Worm (Caenorhabditis elegans): Measurements from ENCODE around the gene cdh-12.
A peak's percentile ranks its signal among the peaks of the same experiment; 100 is the strongest.

Gene cdh-12

DNA sequence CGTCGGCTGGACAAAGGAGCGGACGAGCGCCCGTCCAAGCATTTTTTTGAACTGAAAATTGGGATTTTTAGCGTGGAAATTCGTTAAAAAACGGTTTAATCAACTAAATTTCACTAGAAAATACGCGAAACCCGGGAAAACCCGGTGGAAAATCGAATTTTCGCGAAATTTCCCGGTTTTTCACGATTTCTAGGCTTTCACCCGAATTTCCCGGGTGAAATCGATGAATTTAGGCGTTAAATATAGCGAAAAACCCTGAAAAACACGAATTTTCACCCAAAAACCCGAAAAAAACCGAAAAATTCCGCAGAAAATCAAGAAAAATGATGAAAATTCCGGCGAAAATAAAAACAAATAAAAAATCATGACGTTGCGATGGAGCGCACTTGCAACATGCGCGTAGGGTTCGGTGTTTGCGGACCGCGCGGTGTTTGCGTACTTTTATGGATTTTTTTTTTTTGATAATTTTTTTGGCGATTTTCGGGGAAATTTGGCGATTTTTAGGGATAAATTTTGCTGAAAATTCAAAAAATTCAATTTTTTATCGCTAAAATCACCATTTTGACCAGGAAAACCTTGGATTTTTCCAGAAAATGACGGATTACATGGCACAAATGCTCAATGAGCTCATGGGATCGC, 50.2 kb downstream of the cdh-12 start, which contains the start of the genes mrpl-45 and Y119D3B.12 (continued):
- TF ChIP-seq jun-1 (tag; optimal IDR thresholded peaks at IDR 0.05), result no peak
- peak; percentile 5 to 52 for TF ChIP-seq ztf-11 (tag; optimal IDR thresholded peaks at IDR 0.05)
- no peak for TF ChIP-seq nhr-90 (tag; optimal IDR thresholded peaks at IDR 0.05; ENCODE audit: poor library complexity)
- peak; percentile 11 for TF ChIP-seq elt-2 (tag; optimal IDR thresholded peaks at IDR 0.05)
- TF ChIP-seq F16B12.6 (tag; optimal IDR thresholded peaks at IDR 0.05), result peak; percentile 97
- no peak for TF ChIP-seq hlh-17 (GFP tag; optimal IDR thresholded peaks at IDR 0.05; ENCODE audit: borderline replicate concordance)
- TF ChIP-seq snu-23 (GFP tag; optimal IDR thresholded peaks at IDR 0.05), result peak; percentile 90
- TF ChIP-seq blmp-1 (tag; optimal IDR thresholded peaks at IDR 0.05), result peak; percentile 38
- peak; percentile 53 for TF ChIP-seq nhr-77 (tag; optimal IDR thresholded peaks at IDR 0.05)
- no peak for TF ChIP-seq pax-3 (tag; optimal IDR thresholded peaks at IDR 0.05)
- TF ChIP-seq ceh-63 (GFP tag; optimal IDR thresholded peaks at IDR 0.05), result no peak
- peak; percentile 36 for TF ChIP-seq nhr-11 (tag; optimal IDR thresholded peaks at IDR 0.05)
- no peak for TF ChIP-seq hlh-4 (tag; optimal IDR thresholded peaks at IDR 0.05)
- TF ChIP-seq alr-1 (tag; optimal IDR thresholded peaks at IDR 0.05; ENCODE audit: borderline replicate concordance), result no peak
- TF ChIP-seq dsc-1 (tag; optimal IDR thresholded peaks at IDR 0.05), result no peak
- TF ChIP-seq ces-1 (GFP tag; optimal IDR thresholded peaks at IDR 0.05), result no peak
- peak; percentile 35 for TF ChIP-seq C04F5.9 (tag; optimal IDR thresholded peaks at IDR 0.05)
- TF ChIP-seq vab-15 (tag; optimal IDR thresholded peaks at IDR 0.05), result no peak
- TF ChIP-seq nhr-71 (tag; optimal IDR thresholded peaks at IDR 0.05), result no peak
- TF ChIP-seq pqm-1 (tag; optimal IDR thresholded peaks at IDR 0.05), result no peak
- peak; percentile 41 for TF ChIP-seq aha-1 (tag; optimal IDR thresholded peaks at IDR 0.05)
- TF ChIP-seq unc-86 (tag; optimal IDR thresholded peaks at IDR 0.05), result peak; percentile 78
- no peak for TF ChIP-seq C34B4.2 (tag; optimal IDR thresholded peaks at IDR 0.05)
- peak; percentile 40 for TF ChIP-seq unc-30 (tag; optimal IDR thresholded peaks at IDR 0.05)
- no peak for TF ChIP-seq unc-62 (GFP tag; optimal IDR thresholded peaks at IDR 0.05)
- TF ChIP-seq fkh-4 (tag; optimal IDR thresholded peaks at IDR 0.05; ENCODE audit: borderline replicate concordance), result no peak
- TF ChIP-seq unc-130 (tag; optimal IDR thresholded peaks at IDR 0.05), result peak; percentile 53
- peak; percentile 67 for TF ChIP-seq grh-1 (GFP tag; IDR thresholded peaks at IDR 0.05)
- peak; percentile 86 to 93 (median 91) for TF ChIP-seq ceh-82 (tag; optimal IDR thresholded peaks at IDR 0.05)
- TF ChIP-seq lin-15B (tag; optimal IDR thresholded peaks at IDR 0.05), result peak; percentile 92
- TF ChIP-seq nhr-85 (tag), result peak; percentile 81
- peak; percentile 77 for TF ChIP-seq nhr-19 (GFP tag; conservative IDR thresholded peaks at IDR 0.05)
- 0 out of 2 replicates have a peak, but pooled peaks have one; percentile 22 for TF ChIP-seq ceh-88 (GFP tag; IDR thresholded peaks at IDR 0.05)
- peak; percentile 61 for TF ChIP-seq aly-2 (tag; optimal IDR thresholded peaks at IDR 0.05)
- no peak for TF ChIP-seq nhr-84 (tag; optimal IDR thresholded peaks at IDR 0.05)
- peak in 1 of 2 experiments; percentile 68 for TF ChIP-seq mdl-1 (tag; optimal IDR thresholded peaks at IDR 0.05)
- TF ChIP-seq ceh-8 (GFP tag; optimal IDR thresholded peaks at IDR 0.05), result peak; percentile 41
- peak; percentile 81 for TF ChIP-seq swsn-7 (tag; optimal IDR thresholded peaks at IDR 0.05)
- TF ChIP-seq egl-13 (tag; optimal IDR thresholded peaks at IDR 0.05), result no peak
- TF ChIP-seq xbp-1 (tag; optimal IDR thresholded peaks at IDR 0.05), result peak; percentile 85
- peak; percentile 86 to 89 for TF ChIP-seq lsy-2 (tag; optimal IDR thresholded peaks at IDR 0.05)
- TF ChIP-seq irx-1 (tag; optimal IDR thresholded peaks at IDR 0.05), result peak; percentile 82
- TF ChIP-seq mab-9 (GFP tag; IDR thresholded peaks at IDR 0.05), result 0 out of 2 replicates have a peak, but pooled peaks have one; percentile 52
- TF ChIP-seq nhr-237 (tag; optimal IDR thresholded peaks at IDR 0.05), result peak; percentile 11
- TF ChIP-seq isw-1 (GFP tag; IDR thresholded peaks at IDR 0.05), result peak; percentile 75
- TF ChIP-seq tlp-1 (tag; optimal IDR thresholded peaks at IDR 0.05), result no peak
- peak; percentile 17 for TF ChIP-seq zip-4 (GFP tag; optimal IDR thresholded peaks at IDR 0.05)
- TF ChIP-seq ceh-90 (tag; optimal IDR thresholded peaks at IDR 0.05), result no peak
- no peak for TF ChIP-seq ztf-4 (tag; optimal IDR thresholded peaks at IDR 0.05)
- TF ChIP-seq nhr-28 (tag; optimal IDR thresholded peaks at IDR 0.05), result no peak
- no peak for TF ChIP-seq egl-27 (tag; optimal IDR thresholded peaks at IDR 0.05)
- no peak for TF ChIP-seq lin-14 (GFP tag; optimal IDR thresholded peaks at IDR 0.05)
